Fruit fly (Drosophila melanogaster) whole organism, prepupa: Measurements from ENCODE around the gene CG9316.

Source experiments
- Blimp-1 ChIP-seq: fragments of 200-800 bp; sonication (Bioruptor generic); optimal IDR thresholded peaks from 3 replicates; lab custom pipeline; 2017; ENCODE audit warnings: missing biosample characterization, missing genetic modification characterization, mild to moderate bottlenecking, moderate library complexity, missing genetic modification reagents
- CG10669 ChIP-seq: fragments of 200-800 bp; sonication (Bioruptor generic); optimal IDR thresholded peaks from 3 replicates; lab custom pipeline; 2018; ENCODE audit warnings: missing biosample characterization, mild to moderate bottlenecking, missing genetic modification characterization, moderate library complexity
- CG11294 ChIP-seq: fragments of 200-800 bp; sonication (Bioruptor generic); IDR thresholded peaks from 2 replicates; pipeline ENCODE4 v1.3.6; 2022; ENCODE audit warnings: missing biosample characterization, missing genetic modification characterization
- CG11762 ChIP-seq: fragments of 200-800 bp; sonication (Bioruptor generic); optimal IDR thresholded peaks from 3 replicates; lab custom pipeline; 2016; ENCODE audit warnings: missing biosample characterization, missing genetic modification characterization; ENCODE audit not compliant: insufficient read depth
- CG11902 ChIP-seq: fragments of 200-800 bp; sonication (Bioruptor generic); optimal IDR thresholded peaks from 3 replicates; lab custom pipeline; 2016; ENCODE audit warnings: missing biosample characterization, missing genetic modification characterization
- CG15336 ChIP-seq: fragments of 200-800 bp; sonication (Bioruptor generic); IDR thresholded peaks from 2 replicates; pipeline ENCODE4 v1.3.6; 2022; ENCODE audit warnings: missing biosample characterization, missing genetic modification characterization
- CG1621 ChIP-seq: fragments of 200-800 bp; sonication (Bioruptor generic); optimal IDR thresholded peaks from 3 replicates; lab custom pipeline; 2018; ENCODE audit warnings: missing biosample characterization, mild to moderate bottlenecking, missing genetic modification characterization
- CG3032 ChIP-seq: fragments of 200-800 bp; optimal IDR thresholded peaks from 2 replicates; lab custom pipeline; 2019; ENCODE audit warnings: missing biosample characterization, mild to moderate bottlenecking, missing genetic modification characterization, moderate library complexity
- CG34406 ChIP-seq: fragments of 200-800 bp; sonication (Bioruptor generic); optimal IDR thresholded peaks from 3 replicates; lab custom pipeline; 2016; ENCODE audit warnings: missing biosample characterization, missing genetic modification characterization
- CG4318 ChIP-seq: fragments of 200-800 bp; sonication (Bioruptor generic); optimal IDR thresholded peaks from 3 replicates; lab custom pipeline; 2017; ENCODE audit warnings: missing biosample characterization, mild to moderate bottlenecking, missing genetic modification characterization
- CG6163 ChIP-seq: fragments of 200-800 bp; sonication (Bioruptor generic); IDR thresholded peaks from 3 replicates; pipeline ENCODE4 v1.3.6; 2022; ENCODE audit warnings: missing biosample characterization, missing genetic modification characterization
- CG6276 ChIP-seq: fragments of 200-800 bp; sonication (Bioruptor generic); optimal IDR thresholded peaks from 2 replicates; lab custom pipeline; 2017; ENCODE audit warnings: missing biosample characterization, mild to moderate bottlenecking, missing genetic modification characterization
- CG6808 ChIP-seq: fragments of 200-800 bp; sonication (Bioruptor generic); optimal IDR thresholded peaks from 3 replicates; lab custom pipeline; 2017; ENCODE audit warnings: missing biosample characterization, missing genetic modification characterization, mild to moderate bottlenecking, moderate library complexity, missing genetic modification reagents
- CG6854 ChIP-seq: fragments of 200-800 bp; sonication (Bioruptor generic); optimal IDR thresholded peaks from 2 replicates; lab custom pipeline; 2017; ENCODE audit warnings: missing biosample characterization, mild to moderate bottlenecking, missing genetic modification characterization
- CG7368 ChIP-seq: fragments of 200-800 bp; sonication (Bioruptor generic); optimal IDR thresholded peaks from 3 replicates; lab custom pipeline; 2016; ENCODE audit warnings: missing biosample characterization, missing genetic modification characterization
- CG8119 ChIP-seq: fragments of 200-800 bp; sonication (Bioruptor generic); IDR thresholded peaks from 3 replicates; pipeline ENCODE4 v1.3.6; 2022; ENCODE audit warnings: missing biosample characterization, missing genetic modification characterization
- CG8319 ChIP-seq: fragments of 200-800 bp; sonication (Bioruptor generic); optimal IDR thresholded peaks from 3 replicates; lab custom pipeline; 2016; ENCODE audit warnings: missing biosample characterization, missing genetic modification characterization
- Eip75B ChIP-seq: fragments of 200-800 bp; sonication (Bioruptor generic); optimal IDR thresholded peaks from 3 replicates; lab custom pipeline; 2016; ENCODE audit warnings: missing biosample characterization, missing genetic modification characterization
- Eip78C ChIP-seq: fragments of 200-800 bp; sonication (Bioruptor generic); peaks from one replicate; lab custom pipeline; 2016; ENCODE audit warnings: missing biosample characterization, missing genetic modification characterization
- Eip93F ChIP-seq: fragments of 200-800 bp; sonication (Bioruptor generic); optimal IDR thresholded peaks from 2 replicates; lab custom pipeline; 2016; ENCODE audit warnings: missing biosample characterization, mild to moderate bottlenecking, missing genetic modification characterization
- Ets21C ChIP-seq: fragments of 200-800 bp; sonication (Bioruptor generic); optimal IDR thresholded peaks from 3 replicates; lab custom pipeline; 2016; ENCODE audit warnings: missing biosample characterization, missing genetic modification characterization
- Ets96B ChIP-seq: fragments of 200-800 bp; optimal IDR thresholded peaks from 2 replicates; lab custom pipeline; 2019; ENCODE audit warnings: missing biosample characterization, mild to moderate bottlenecking, missing genetic modification characterization, moderate library complexity
- Gug ChIP-seq: fragments of 200-800 bp; sonication (Bioruptor generic); IDR thresholded peaks from 2 replicates; pipeline ENCODE4 v1.3.6; 2022; ENCODE audit warnings: missing biosample characterization, missing genetic modification characterization
- Hr38 ChIP-seq: sonication (Bioruptor generic); optimal IDR thresholded peaks from 2 replicates; lab custom pipeline; 2016; ENCODE audit warnings: missing biosample characterization, missing genetic modification characterization
- Hr39 ChIP-seq: fragments of 200-800 bp; sonication (Bioruptor generic); optimal IDR thresholded peaks from 2 replicates; lab custom pipeline; 2016; ENCODE audit warnings: missing biosample characterization, missing genetic modification characterization
- Hr4 ChIP-seq: fragments of 200-800 bp; sonication (Bioruptor generic); optimal IDR thresholded peaks from 3 replicates; lab custom pipeline; 2016; ENCODE audit warnings: missing biosample characterization, missing genetic modification characterization
- Met ChIP-seq: fragments of 200-800 bp; sonication (Bioruptor generic); optimal IDR thresholded peaks from 3 replicates; lab custom pipeline; 2016; ENCODE audit warnings: missing biosample characterization, missing genetic modification characterization
- Smox ChIP-seq: fragments of 200-800 bp; sonication (Bioruptor generic); optimal IDR thresholded peaks from 3 replicates; lab custom pipeline; 2016; ENCODE audit warnings: missing biosample characterization, missing genetic modification characterization
- eg ChIP-seq: fragments of 200-800 bp; sonication (Bioruptor generic); IDR thresholded peaks from 3 replicates; pipeline ENCODE4 v1.3.6; 2022; ENCODE audit warnings: missing biosample characterization, missing genetic modification characterization
- esn ChIP-seq: fragments of 200-800 bp; sonication (Bioruptor generic); optimal IDR thresholded peaks from 2 replicates; lab custom pipeline; 2016; ENCODE audit warnings: missing biosample characterization, mild to moderate bottlenecking, missing genetic modification characterization, moderate library complexity
- fd85E ChIP-seq: fragments of 200-800 bp; sonication (Bioruptor generic); optimal IDR thresholded peaks from 3 replicates; lab custom pipeline; 2016; ENCODE audit warnings: missing biosample characterization, missing genetic modification characterization
- fkh ChIP-seq: fragments of 200-800 bp; sonication (Bioruptor generic); optimal IDR thresholded peaks from 3 replicates; lab custom pipeline; 2017; ENCODE audit warnings: missing biosample characterization, mild to moderate bottlenecking, missing genetic modification characterization, moderate library complexity
- lz ChIP-seq: fragments of 200-800 bp; sonication (Bioruptor generic); optimal IDR thresholded peaks from 3 replicates; lab custom pipeline; 2016; ENCODE audit warnings: missing biosample characterization, missing genetic modification characterization
- net ChIP-seq: fragments of 200-800 bp; sonication (Bioruptor generic); optimal IDR thresholded peaks from 3 replicates; lab custom pipeline; 2016; ENCODE audit warnings: missing biosample characterization, missing genetic modification characterization
- salr ChIP-seq, 2 experiments: fragments of 200-800 bp; sonication (Bioruptor generic); optimal IDR thresholded peaks; 3 replicates each; lab custom pipeline; 2016 to 2018; ENCODE audit warnings: missing biosample characterization in 2 of 2, missing genetic modification characterization in 2 of 2, mild to moderate bottlenecking in 1 of 2
- spab ChIP-seq: fragments of 200-800 bp; sonication (Bioruptor generic); optimal IDR thresholded peaks from 2 replicates; lab custom pipeline; 2017; ENCODE audit warnings: missing biosample characterization, mild to moderate bottlenecking, missing genetic modification characterization, missing genetic modification reagents
- ss ChIP-seq, 2 experiments: fragments of 200-800 bp; sonication (Bioruptor generic); optimal IDR thresholded peaks; 2 replicates in 1 of 2; 3 replicates in 1 of 2; lab custom pipeline; 2017 to 2018; ENCODE audit warnings: mild to moderate bottlenecking in 2 of 2, missing biosample characterization in 2 of 2, missing genetic modification characterization in 2 of 2, moderate library complexity in 1 of 2
- topi ChIP-seq: fragments of 200-800 bp; sonication (Bioruptor generic); optimal IDR thresholded peaks from 3 replicates; lab custom pipeline; 2016; ENCODE audit warnings: missing biosample characterization, missing genetic modification characterization
- vri ChIP-seq: fragments of 200-800 bp; sonication (Bioruptor generic); optimal IDR thresholded peaks from 3 replicates; lab custom pipeline; 2016; ENCODE audit warnings: missing biosample characterization, mild to moderate bottlenecking, missing genetic modification characterization

CG9316 gene

dm6 chr2L:20726451-20726850 lies at the start of gene CG9316:
Gene CG9316, minus strand, starts transcription at chr2L:20726551.
- TF ChIP-seq Eip75B (GFP tag; lab: Kevin White, UChicago) (no peak), Ets21C (GFP tag; lab: Kevin White, UChicago) (no peak), CG11762 (GFP tag; lab: Kevin White, UChicago) (no peak), CG8119 (GFP tag; lab: Robert Waterston, UW) (no peak)

dm6 chr2L:20775941-20776340 lies 49.6 kb upstream of the CG9316 start:
- no peak for TF ChIP-seq CG10669 (GFP tag; lab: Kevin White, UChicago)
- no peak for TF ChIP-seq CG6276 (GFP tag; lab: Kevin White, UChicago)
- TF ChIP-seq CG6808: no peak
- no peak for TF ChIP-seq CG11294 (GFP tag; lab: Robert Waterston, UW)
- no peak for TF ChIP-seq CG15336 (GFP tag; lab: Robert Waterston, UW)
- no peak for TF ChIP-seq Hr4 (GFP tag; lab: Kevin White, UChicago)
- no peak for TF ChIP-seq Hr38 (GFP tag; lab: Kevin White, UChicago)
- no peak for TF ChIP-seq Met (GFP tag; lab: Kevin White, UChicago)
- no peak for TF ChIP-seq fkh (GFP tag; lab: Kevin White, UChicago)
- TF ChIP-seq CG8119 (GFP tag; lab: Robert Waterston, UW): no peak
- TF ChIP-seq CG4318: no peak
- no peak for TF ChIP-seq Ets21C (GFP tag; lab: Kevin White, UChicago)
- TF ChIP-seq topi (GFP tag; lab: Kevin White, UChicago): no peak
- no peak for TF ChIP-seq CG34406 (GFP tag; lab: Kevin White, UChicago)
- TF ChIP-seq CG1621 (tag; lab: Kevin White, UChicago): no peak

- peak; percentile 27 for TF ChIP-seq fkh (GFP tag; lab: Kevin White, UChicago)
- no peak for TF ChIP-seq eg (GFP tag; lab: Robert Waterston, UW)
Measured at dm6 chr2L:20774464-20774863, 48.1 kb upstream of the CG9316 start.

dm6 chr2L:20773453-20774054 lies 47.2 kb upstream of the CG9316 start:
- TF ChIP-seq fkh (GFP tag; lab: Kevin White, UChicago): peak; percentile 2
- TF ChIP-seq net (GFP tag; lab: Kevin White, UChicago): no peak

dm6 chr2L:20770242-20770769 lies 44.0 kb upstream of the CG9316 start, which contains the start of gene cad:
Gene cad, plus strand, starts transcription at chr2L:20770731.
- peak; percentile 86 for TF ChIP-seq CG6163 (GFP tag; lab: Robert Waterston, UW)
- TF ChIP-seq CG10669 (GFP tag; lab: Kevin White, UChicago): no peak
- no peak for TF ChIP-seq Hr4 (GFP tag; lab: Kevin White, UChicago)
- no peak for TF ChIP-seq CG11902 (GFP tag; lab: Kevin White, UChicago)
- no peak; the same call in 1 of the 2 replicates for TF ChIP-seq Gug (GFP tag; lab: Robert Waterston, UW)
- TF ChIP-seq spab (GFP tag; lab: Kevin White, UChicago): peak; percentile 0
- peak; percentile 50 for TF ChIP-seq lz (GFP tag; lab: Kevin White, UChicago)
- no peak for TF ChIP-seq CG6808
- TF ChIP-seq CG4318: no peak
- TF ChIP-seq Met (GFP tag; lab: Kevin White, UChicago): peak; percentile 55
- TF ChIP-seq CG6276 (GFP tag; lab: Kevin White, UChicago): no peak
- no peak for TF ChIP-seq Smox (GFP tag; lab: Kevin White, UChicago)
- TF ChIP-seq fd85E (GFP tag; lab: Kevin White, UChicago): no peak
- TF ChIP-seq CG11294 (GFP tag; lab: Robert Waterston, UW): no peak
- no peak for TF ChIP-seq CG3032 (tag; lab: Kevin White, UChicago)
- peak; percentile 39 for TF ChIP-seq CG8319
- peak; percentile 66 for TF ChIP-seq esn (GFP tag; lab: Kevin White, UChicago)
- no peak for TF ChIP-seq Ets96B
- TF ChIP-seq Hr39: no peak
- peak; percentile 75 for TF ChIP-seq vri (GFP tag; lab: Kevin White, UChicago)
- peak; percentile 52 for TF ChIP-seq fkh (GFP tag; lab: Kevin White, UChicago)
- TF ChIP-seq Hr38 (GFP tag; lab: Kevin White, UChicago): no peak
- TF ChIP-seq salr (GFP tag; optimal IDR thresholded peaks at IDR 0.05; lab: Kevin White, UChicago): peak in 1 of 2 experiments; percentile 16
- TF ChIP-seq Eip93F (GFP tag; lab: Kevin White, UChicago): no peak
- no peak for TF ChIP-seq Eip78C (GFP tag; lab: Kevin White, UChicago)
- peak; percentile 11 for TF ChIP-seq Blimp-1 (GFP tag; lab: Kevin White, UChicago)
- peak; percentile 46 for TF ChIP-seq CG6854
- TF ChIP-seq ss (GFP tag; optimal IDR thresholded peaks at IDR 0.05; lab: Kevin White, UChicago): peak in 1 of 2 experiments; percentile 64
- peak; percentile 44; the same call in 1 of the 3 replicates for TF ChIP-seq CG8119 (GFP tag; lab: Robert Waterston, UW)
- peak; percentile 18 for TF ChIP-seq CG1621 (tag; lab: Kevin White, UChicago)
- peak; percentile 70 for TF ChIP-seq CG7368
- peak; percentile 51 for TF ChIP-seq CG11762 (GFP tag; lab: Kevin White, UChicago)
